Worm (Caenorhabditis elegans): ENCODE data around the gene ZK892.3.

DNA sequence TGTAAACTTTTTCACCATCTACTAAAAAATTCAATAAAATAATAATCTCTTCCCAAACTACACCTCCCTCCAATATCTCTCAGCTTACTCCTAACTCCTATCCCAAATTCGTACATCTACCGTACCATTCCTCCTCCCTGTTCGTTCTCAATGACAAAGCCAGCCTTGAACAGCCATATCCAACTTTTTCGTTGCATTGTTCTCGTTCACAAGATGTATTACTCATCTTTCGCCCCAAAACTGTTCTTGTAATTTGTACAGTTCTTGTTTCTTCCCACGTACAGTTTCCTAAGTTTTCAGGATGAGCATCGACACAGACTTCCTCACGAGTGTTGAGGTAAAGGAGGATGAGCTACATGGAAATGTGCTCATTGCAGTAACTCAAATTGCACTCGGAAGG lies 46.8 kb upstream of the ZK892.3 start, which contains the start of gene egl-43:
- TF ChIP-seq T22C8.4 (GFP tag; IDR thresholded peaks at IDR 0.05) (no peak), ztf-29 (GFP tag; IDR thresholded peaks at IDR 0.05) (no peak), tab-1 (GFP tag; IDR thresholded peaks at IDR 0.05) (no peak)

All from whole organism, midembryonic.